Worm (Caenorhabditis elegans) whole organism, L1 larva: ENCODE measurements around the gene irld-6.

Experiments used
- C04F5.9 ChIP-seq: sonication (generic microtip); optimal IDR thresholded peaks from 2 replicates; lab custom pipeline; 2016; ENCODE audit warnings: missing genetic modification characterization, missing compliant biosample characterization
- F16B12.6 ChIP-seq: fragments of 150-350 bp; optimal IDR thresholded peaks from 2 replicates; lab custom pipeline; 2014; ENCODE audit warnings: missing biosample characterization, missing genetic modification characterization
- Y116A8C.19 ChIP-seq: sonication (generic microtip); optimal IDR thresholded peaks from 2 replicates; lab custom pipeline; 2016; ENCODE audit warnings: missing compliant biosample characterization, missing genetic modification characterization, borderline replicate concordance
- alr-1 ChIP-seq: fragments of 200-800 bp; sonication (Bioruptor generic); optimal IDR thresholded peaks from 2 replicates; lab custom pipeline; 2018; ENCODE audit warnings: borderline replicate concordance, mild to moderate bottlenecking, missing genetic modification characterization, missing compliant biosample characterization
- ceh-63 ChIP-seq: fragments of 200-800 bp; sonication (Bioruptor generic); optimal IDR thresholded peaks from 2 replicates; lab custom pipeline; 2018; ENCODE audit warnings: mild to moderate bottlenecking, missing genetic modification characterization, missing compliant biosample characterization
- ceh-8 ChIP-seq: fragments of 200-800 bp; sonication (Bioruptor generic); optimal IDR thresholded peaks from 2 replicates; lab custom pipeline; 2018; ENCODE audit warnings: mild to moderate bottlenecking, missing genetic modification characterization, moderate library complexity, missing compliant biosample characterization
- ceh-82 ChIP-seq, 3 experiments: fragments of 150-350 bp in 1 of 3; sonication (generic microtip) in 2 of 3; optimal IDR thresholded peaks; 2 replicates each; lab custom pipeline; 2014 to 2017; ENCODE audit warnings: missing biosample characterization in 3 of 3, missing genetic modification characterization in 3 of 3
- ceh-88 ChIP-seq: fragments of 200-800 bp; sonication (Bioruptor generic); IDR thresholded peaks from 2 replicates; pipeline ENCODE4 v1.3.6; 2022; ENCODE audit warnings: missing genetic modification characterization, missing compliant biosample characterization
- ceh-90 ChIP-seq: sonication (generic microtip); optimal IDR thresholded peaks from 2 replicates; lab custom pipeline; 2016; ENCODE audit warnings: missing genetic modification characterization, missing compliant biosample characterization
- ces-1 ChIP-seq: fragments of 150-350 bp; optimal IDR thresholded peaks from 2 replicates; lab custom pipeline; 2014; ENCODE audit warnings: missing biosample characterization, missing genetic modification reagents, missing genetic modification characterization
- dpl-1 ChIP-seq, 3 experiments: fragments of 150-350 bp in 2 of 3; sonication (generic microtip) in 1 of 3; optimal IDR thresholded peaks; 2 replicates each; lab custom pipeline; 2014 to 2017; ENCODE audit warnings: missing biosample characterization in 3 of 3, missing genetic modification characterization in 3 of 3, missing genetic modification reagents in 3 of 3
- dsc-1 ChIP-seq: sonication (generic microtip); optimal IDR thresholded peaks from 2 replicates; lab custom pipeline; 2016; ENCODE audit warnings: mild to moderate bottlenecking, missing genetic modification characterization, missing compliant biosample characterization
- efl-1 ChIP-seq, 4 experiments: fragments of 150-350 bp; optimal IDR thresholded peaks in 3 of 4; peaks in 1 of 4; 1 replicate in 1 of 4; 2 replicates in 3 of 4; lab custom pipeline; 2014; ENCODE audit warnings: missing biosample characterization in 2 of 4, missing genetic modification characterization in 2 of 4, missing genetic modification reagents in 2 of 4
- egl-13 ChIP-seq: sonication (generic microtip); optimal IDR thresholded peaks from 2 replicates; lab custom pipeline; 2016; ENCODE audit warnings: missing genotype, missing genetic modification reagents, missing genetic modification characterization, missing compliant biosample characterization
- elt-3 ChIP-seq, 6 experiments: fragments of 150-350 bp in 1 of 6; sonication (generic microtip); optimal IDR thresholded peaks; 2 replicates each; lab custom pipeline; 2017 to 2018; ENCODE audit warnings: missing biosample characterization in 6 of 6, missing genetic modification characterization in 6 of 6, inconsistent platforms in 1 of 6
- fkh-4 ChIP-seq: sonication (generic microtip); optimal IDR thresholded peaks from 2 replicates; lab custom pipeline; 2016; ENCODE audit warnings: missing compliant biosample characterization, missing genetic modification characterization, borderline replicate concordance
- grh-1 ChIP-seq: fragments of 200-800 bp; sonication (Bioruptor generic); IDR thresholded peaks from 2 replicates; pipeline ENCODE4 v1.3.6; 2022; ENCODE audit warnings: missing genetic modification reagents, missing genetic modification characterization, missing compliant biosample characterization
- hlh-17 ChIP-seq: fragments of 200-800 bp; sonication (Bioruptor generic); optimal IDR thresholded peaks from 2 replicates; lab custom pipeline; 2018; ENCODE audit warnings: missing genetic modification characterization, mild to moderate bottlenecking, missing compliant biosample characterization, moderate library complexity, borderline replicate concordance
- hlh-4 ChIP-seq: sonication (generic microtip); optimal IDR thresholded peaks from 2 replicates; lab custom pipeline; 2016; ENCODE audit warnings: mild to moderate bottlenecking, missing genetic modification characterization, missing compliant biosample characterization
- irx-1 ChIP-seq: sonication (generic microtip); optimal IDR thresholded peaks from 2 replicates; lab custom pipeline; 2016; ENCODE audit warnings: missing genetic modification characterization, missing compliant biosample characterization
- lin-15B ChIP-seq: fragments of 150-350 bp; sonication (generic microtip); optimal IDR thresholded peaks from 3 replicates; lab custom pipeline; 2014; ENCODE audit warnings: missing biosample characterization, missing genetic modification characterization
- lin-35 ChIP-seq, 2 experiments: fragments of 150-350 bp; optimal IDR thresholded peaks; 2 replicates each; lab custom pipeline; 2014; ENCODE audit warnings: missing biosample characterization in 2 of 2, missing genetic modification characterization in 2 of 2, missing genetic modification reagents in 2 of 2
- lin-39 ChIP-seq: fragments of 150-350 bp; optimal IDR thresholded peaks from 2 replicates; lab custom pipeline; 2014; ENCODE audit warnings: missing biosample characterization, missing genetic modification reagents, missing genetic modification characterization
- mef-2 ChIP-seq: fragments of 150-350 bp; optimal IDR thresholded peaks from 2 replicates; lab custom pipeline; 2014; ENCODE audit warnings: missing biosample characterization, missing genetic modification characterization
- nhr-47 ChIP-seq: sonication (generic microtip); optimal IDR thresholded peaks from 2 replicates; lab custom pipeline; 2016; ENCODE audit warnings: mild to moderate bottlenecking, missing genetic modification characterization, moderate library complexity, missing compliant biosample characterization
- pax-3 ChIP-seq: fragments of 200-800 bp; sonication (Bioruptor generic); optimal IDR thresholded peaks from 2 replicates; lab custom pipeline; 2018; ENCODE audit warnings: mild to moderate bottlenecking, missing genetic modification characterization, moderate library complexity, missing compliant biosample characterization
- pqm-1 ChIP-seq: sonication (generic microtip); optimal IDR thresholded peaks from 3 replicates; lab custom pipeline; 2017; ENCODE audit warnings: missing biosample characterization, missing genetic modification characterization
- rnt-1 ChIP-seq: sonication (generic microtip); optimal IDR thresholded peaks from 2 replicates; lab custom pipeline; 2016; ENCODE audit warnings: mild to moderate bottlenecking, missing genetic modification characterization, moderate library complexity, missing compliant biosample characterization
- snpc-4 ChIP-seq: fragments of 150-350 bp; optimal IDR thresholded peaks from 2 replicates; lab custom pipeline; 2014; ENCODE audit warnings: missing biosample characterization, missing genetic modification characterization
- unc-130 ChIP-seq: fragments of 150-350 bp; optimal IDR thresholded peaks from 2 replicates; lab custom pipeline; 2017; ENCODE audit warnings: missing biosample characterization, missing genetic modification characterization, inconsistent platforms
- unc-86 ChIP-seq: sonication (generic microtip); optimal IDR thresholded peaks from 2 replicates; lab custom pipeline; 2016; ENCODE audit warnings: missing genetic modification characterization, missing compliant biosample characterization
- vab-15 ChIP-seq: sonication (generic microtip); optimal IDR thresholded peaks from 2 replicates; lab custom pipeline; 2017; ENCODE audit warnings: missing genotype, mild to moderate bottlenecking, missing genetic modification characterization, missing compliant biosample characterization
- xbp-1 ChIP-seq: sonication (generic microtip); optimal IDR thresholded peaks from 2 replicates; lab custom pipeline; 2016; ENCODE audit warnings: missing genetic modification characterization, missing compliant biosample characterization
- zag-1 ChIP-seq: fragments of 150-350 bp; optimal IDR thresholded peaks from 2 replicates; lab custom pipeline; 2014; ENCODE audit warnings: missing biosample characterization, missing genetic modification characterization
- ztf-11 ChIP-seq, 2 experiments: sonication (generic microtip); optimal IDR thresholded peaks; 2 replicates each; lab custom pipeline; 2016 to 2017; ENCODE audit warnings: missing genetic modification characterization in 2 of 2, missing biosample characterization in 1 of 2, missing compliant biosample characterization in 1 of 2

Gene irld-6

DNA sequence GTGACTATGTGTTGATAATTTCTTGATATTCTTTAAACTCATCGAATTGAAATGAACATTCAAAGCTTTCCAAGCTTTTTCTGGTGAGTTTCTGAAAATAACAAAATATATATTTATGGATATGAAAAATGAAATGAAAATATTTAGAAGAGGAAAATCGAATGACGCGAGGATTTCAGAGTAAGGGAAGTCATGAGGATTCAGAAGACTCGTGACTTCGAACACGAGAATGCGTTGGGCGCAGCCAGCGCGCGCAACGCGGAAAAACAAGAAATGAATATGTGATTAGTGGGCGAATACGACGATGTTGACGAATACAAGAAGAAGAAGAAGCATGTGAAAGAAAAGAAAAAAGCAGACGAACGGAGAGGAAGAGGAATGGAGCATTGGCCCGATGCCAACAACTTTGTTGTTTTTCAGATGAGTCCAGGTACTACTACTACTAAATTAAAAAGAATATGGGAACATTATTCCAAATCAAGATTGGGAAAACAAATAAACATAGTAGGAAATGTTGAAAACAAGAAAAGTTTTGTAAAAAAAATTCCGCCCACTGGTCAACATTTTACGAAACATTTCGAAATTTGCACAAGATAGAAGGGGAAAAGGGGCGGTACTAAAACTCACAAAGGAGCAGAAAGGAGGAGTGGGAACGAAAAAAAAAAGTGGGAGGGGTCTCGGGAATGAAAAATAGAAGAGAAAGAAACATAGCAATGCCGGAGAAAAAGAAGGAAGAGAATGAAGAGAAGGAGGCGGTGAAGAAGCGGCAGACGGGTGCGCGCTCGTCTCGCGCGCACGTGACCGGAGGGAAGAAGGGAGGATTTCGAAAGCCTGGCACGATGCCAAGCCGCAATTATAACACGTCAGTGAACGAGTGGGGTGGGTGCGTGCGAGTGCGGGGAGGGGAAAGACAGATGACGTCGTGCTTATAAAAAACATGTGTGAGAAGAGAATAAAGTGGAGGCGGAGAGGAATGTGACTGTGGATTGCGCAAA is 41.1 kb downstream of the irld-6 start (continued):
- TF ChIP-seq vab-15 (tag; lab: Kevin White, UChicago) (peak; percentile 97), grh-1 (GFP tag; lab: Robert Waterston, UW) (peak; percentile 93), elt-3 (tag; optimal IDR thresholded peaks at IDR 0.05; lab: Kevin White, UChicago) (peak in 1 of 6 experiments; percentile 80), snpc-4 (tag; lab: Kevin White, UChicago) (peak; percentile 94), fkh-4 (tag; lab: Kevin White, UChicago) (peak; percentile 85), efl-1 (optimal IDR thresholded peaks at IDR 0.05; lab: Kevin White, UChicago) (peak; percentile 70 to 72), efl-1 (GFP tag; optimal IDR thresholded peaks at IDR 0.05 in 1 of 2; lab: Kevin White, UChicago) (peak; percentile 34 to 93), dpl-1 (GFP tag; optimal IDR thresholded peaks at IDR 0.05; lab: Kevin White, UChicago) (peak; percentile 46 to 62 (median 60)), ceh-63 (GFP tag; lab: Kevin White, UChicago) (peak; percentile 43), nhr-47 (tag; lab: Kevin White, UChicago) (peak; percentile 94), lin-15B (tag; lab: Kevin White, UChicago) (peak; percentile 2), ceh-8 (GFP tag; lab: Kevin White, UChicago) (peak; percentile 93), dsc-1 (tag; lab: Kevin White, UChicago) (peak; percentile 96), Y116A8C.19 (tag; lab: Kevin White, UChicago) (no peak), alr-1 (tag; lab: Kevin White, UChicago) (no peak), C04F5.9 (no peak), ceh-88 (GFP tag; lab: Robert Waterston, UW) (peak; percentile 92), xbp-1 (tag; lab: Kevin White, UChicago) (peak; percentile 97), hlh-4 (tag; lab: Kevin White, UChicago) (no peak), unc-130 (peak; percentile 92), lin-39 (tag; lab: Kevin White, UChicago) (peak; percentile 84), pqm-1 (tag; lab: Kevin White, UChicago) (no peak), hlh-17 (GFP tag; lab: Kevin White, UChicago) (no peak), egl-13 (peak; percentile 94), zag-1 (tag; lab: Kevin White, UChicago) (no peak), mef-2 (tag; lab: Kevin White, UChicago) (peak; percentile 82), rnt-1 (tag; lab: Kevin White, UChicago) (peak; percentile 98), pax-3 (tag; lab: Kevin White, UChicago) (peak; percentile 95), ceh-90 (tag; lab: Kevin White, UChicago) (peak; percentile 56), unc-86 (peak; percentile 91), ceh-82 (tag; optimal IDR thresholded peaks at IDR 0.05; lab: Kevin White, UChicago) (peak; percentile 86 to 92 (median 87)), ztf-11 (tag; optimal IDR thresholded peaks at IDR 0.05; lab: Kevin White, UChicago) (peak in 1 of 2 experiments; percentile 83), ces-1 (GFP tag; lab: Kevin White, UChicago) (no peak), F16B12.6 (tag; lab: Kevin White, UChicago) (peak; percentile 21)
- TF ChIP-seq, all 84 proteins: peak for 65

ce11 chrV:10714630-10715029 is 42.0 kb downstream of the irld-6 start:
- TF ChIP-seq zag-1 (tag; lab: Kevin White, UChicago) (no peak), irx-1 (no peak), lin-35 (GFP tag; optimal IDR thresholded peaks at IDR 0.05; lab: Kevin White, UChicago) (peak in 1 of 2 experiments; percentile 2), efl-1 (optimal IDR thresholded peaks at IDR 0.05; lab: Kevin White, UChicago) (no peak), efl-1 (GFP tag; optimal IDR thresholded peaks at IDR 0.05 in 1 of 2; lab: Kevin White, UChicago) (peak in 1 of 2 experiments; percentile 87)
- TF ChIP-seq, all 84 proteins: peak for 2
